Worm (Caenorhabditis elegans) whole organism, L4/young adult: ENCODE data around the gene Y67D8C.2.

ENCODE experiments used
- W03F9.2 ChIP-seq: fragments of 150-350 bp; optimal IDR thresholded peaks from 2 replicates; lab custom pipeline; 2014; ENCODE audit warnings: missing biosample characterization, missing genetic modification characterization
- dao-5 ChIP-seq: sonication (generic microtip); optimal IDR thresholded peaks from 2 replicates; lab custom pipeline; 2016; ENCODE audit warnings: missing genotype, missing genetic modification characterization, moderate library complexity, missing compliant biosample characterization
- him-1 ChIP-seq: sonication (generic microtip); optimal IDR thresholded peaks from 2 replicates; lab custom pipeline; 2016; ENCODE audit warnings: missing genotype, missing genetic modification reagents, missing genetic modification characterization, missing compliant biosample characterization

DNA sequence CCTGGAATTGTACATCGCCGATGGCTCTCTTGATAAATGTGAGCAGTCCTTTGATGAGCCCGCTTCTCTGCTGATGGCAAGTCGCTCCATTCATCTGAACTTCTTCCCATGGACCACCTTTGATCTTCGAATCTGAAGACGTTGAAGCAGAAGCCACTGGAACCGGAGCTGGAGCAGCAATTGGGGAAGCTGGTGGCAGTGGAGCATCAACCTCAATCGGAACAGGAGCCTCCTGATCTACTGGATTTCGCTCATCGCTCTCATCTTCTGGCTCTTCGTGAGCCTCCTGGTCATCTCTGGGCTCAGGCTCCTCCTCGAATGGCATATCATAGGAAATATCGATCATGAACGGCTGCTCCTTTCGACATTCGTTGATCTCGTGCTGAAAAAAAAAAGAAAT lies 25.2 kb upstream of the Y67D8C.2 start:
- no peak for TF ChIP-seq dao-5 (tag; lab: Kevin White, UChicago)
- TF ChIP-seq him-1 (tag; lab: Kevin White, UChicago): no peak
- no peak for TF ChIP-seq W03F9.2
